Worm (Caenorhabditis elegans): Measurements from ENCODE around the gene igdb-2.
"Not testable (repeated sequence)": the region's sequence is repeated elsewhere in the genome, so short reads cannot be mapped to it uniquely, and the experiment has no call there.

ce11 chrIV:12478711-12479110, 10.3 kb downstream of the igdb-2 start, which contains the start of gene igdb-1:
- TF ChIP-seq F10E7.11 (tag; optimal IDR thresholded peaks at IDR 0.05); D2030.7 (GFP tag; IDR thresholded peaks at IDR 0.05): not testable (repeated sequence)
